Worm (Caenorhabditis elegans): ENCODE measurements around the gene lgc-12.

DNA sequence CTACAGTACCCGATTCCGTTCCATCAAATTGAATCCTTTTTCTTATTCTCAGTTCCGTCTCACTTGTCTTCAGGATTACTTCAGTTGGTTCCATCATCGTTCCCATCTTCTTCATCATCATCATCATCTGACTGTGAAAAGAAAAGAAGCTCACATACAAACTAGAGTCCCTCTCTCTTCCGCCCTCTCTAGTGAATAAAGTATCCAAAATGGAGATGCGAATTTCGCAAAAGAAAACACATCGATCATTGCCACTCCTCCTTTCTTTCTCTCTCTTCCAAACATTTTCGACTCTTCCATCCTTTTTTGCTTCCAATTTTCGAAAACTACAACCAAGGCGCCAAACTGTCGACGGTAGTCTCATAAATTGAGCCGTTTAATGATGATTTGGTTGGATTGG lies 9.1 kb upstream of the lgc-12 start:
- TF ChIP-seq nhr-6 (tag; optimal IDR thresholded peaks at IDR 0.05) (no peak), ama-1 (optimal IDR thresholded peaks at IDR 0.05) (no peak), nhr-237 (tag; optimal IDR thresholded peaks at IDR 0.05) (no peak), ZK546.5 (tag; optimal IDR thresholded peaks at IDR 0.05) (no peak), aha-1 (tag) (no peak), snpc-4 (tag; optimal IDR thresholded peaks at IDR 0.05) (no peak), ztf-11 (tag; optimal IDR thresholded peaks at IDR 0.05) (no peak)

All from whole organism, L4 larva.